Fruit fly (Drosophila melanogaster): Measurements from ENCODE around the gene CG4119.
A peak's percentile ranks its signal among the peaks of the same experiment; 100 is the strongest.

CG4119 gene

DNA sequence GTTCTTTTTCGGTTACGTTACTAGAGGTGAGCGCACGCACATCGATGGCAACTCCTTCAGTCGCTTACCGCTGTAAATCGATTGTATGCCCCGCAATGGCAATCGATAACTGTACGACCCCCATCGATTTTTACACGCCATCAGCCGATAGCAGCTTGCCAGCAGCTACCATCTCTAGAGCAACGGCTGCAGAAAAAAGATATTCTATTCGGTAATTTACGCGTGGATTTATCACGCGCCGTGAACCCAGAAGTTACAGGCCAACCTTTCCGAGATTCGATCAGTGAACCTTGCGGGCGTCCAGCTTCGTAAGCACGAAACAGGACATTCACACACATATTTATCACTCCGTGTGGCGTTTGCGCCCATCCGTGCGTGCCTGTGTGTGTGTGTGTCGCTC lies at the start of gene CG4119, which contains the start of gene Sirt4 (continued):
- no peak for TF ChIP-seq CG11723 (GFP tag; optimal IDR thresholded peaks at IDR 0.05)
- TF ChIP-seq Doc3 (GFP tag; IDR thresholded peaks at IDR 0.05; ENCODE audit: partially characterized antibody), result peak; percentile 90
- no peak for TF ChIP-seq Lim3 (GFP tag; IDR thresholded peaks at IDR 0.05)
- TF ChIP-seq Lpt (GFP tag; optimal IDR thresholded peaks at IDR 0.05), result no peak
- no peak for TF ChIP-seq bigmax (GFP tag; optimal IDR thresholded peaks at IDR 0.05)
- TF ChIP-seq bsh (GFP tag; optimal IDR thresholded peaks at IDR 0.05), result no peak
- no peak for TF ChIP-seq CG3065 (GFP tag; optimal IDR thresholded peaks at IDR 0.05)
- no peak for TF ChIP-seq CG6175 (GFP tag; IDR thresholded peaks at IDR 0.05)
- TF ChIP-seq CG32767 (GFP tag; IDR thresholded peaks at IDR 0.05), result 0 out of 2 replicates have a peak, but pooled peaks have one; percentile 21
- TF ChIP-seq twi (tag; optimal IDR thresholded peaks at IDR 0.05), result peak; percentile 15
- peak; percentile 92 for TF ChIP-seq MESR4 (GFP tag; optimal IDR thresholded peaks at IDR 0.05)
- no peak for TF ChIP-seq crol (GFP tag; IDR thresholded peaks at IDR 0.05)
- peak; percentile 17 for TF ChIP-seq oc (tag; optimal IDR thresholded peaks at IDR 0.05)
- TF ChIP-seq wek (GFP tag; optimal IDR thresholded peaks at IDR 0.05), result no peak
- no peak for TF ChIP-seq pros (GFP tag; optimal IDR thresholded peaks at IDR 0.05)
- TF ChIP-seq Chrac-16 (GFP tag; optimal IDR thresholded peaks at IDR 0.05), result no peak
- TF ChIP-seq Sry-β (GFP tag; optimal IDR thresholded peaks at IDR 0.05), result peak; percentile 11
- TF ChIP-seq ci (GFP tag; IDR thresholded peaks at IDR 0.05), result no peak
- no peak for TF ChIP-seq CG31388 (GFP tag; optimal IDR thresholded peaks at IDR 0.05)
- TF ChIP-seq Blimp-1 (GFP tag; optimal IDR thresholded peaks at IDR 0.05), result no peak
- no peak for TF ChIP-seq da (GFP tag; optimal IDR thresholded peaks at IDR 0.05)
- no peak for TF ChIP-seq CG12299 (tag; optimal IDR thresholded peaks at IDR 0.05)
- TF ChIP-seq sd (tag; optimal IDR thresholded peaks at IDR 0.05), result peak; percentile 19
- no peak for TF ChIP-seq Hr39 (optimal IDR thresholded peaks at IDR 0.05)
- no peak for TF ChIP-seq fd3F (GFP tag; optimal IDR thresholded peaks at IDR 0.05)
- TF ChIP-seq wdn (GFP tag; IDR thresholded peaks at IDR 0.05), result no peak
- no peak for TF ChIP-seq salm (tag; optimal IDR thresholded peaks at IDR 0.05)
- TF ChIP-seq Sry-δ (GFP tag; optimal IDR thresholded peaks at IDR 0.05), result peak; percentile 99
- no peak for TF ChIP-seq CG15073 (GFP tag; optimal IDR thresholded peaks at IDR 0.05)
- peak; percentile 18 for TF ChIP-seq Jarid2 (GFP tag; optimal IDR thresholded peaks at IDR 0.05)
- no peak for TF ChIP-seq Sox100B (GFP tag; optimal IDR thresholded peaks at IDR 0.05)
- TF ChIP-seq CG6854 (GFP tag; optimal IDR thresholded peaks at IDR 0.05), result no peak
- TF ChIP-seq CG30431 (GFP tag; optimal IDR thresholded peaks at IDR 0.05), result no peak
- peak; percentile 45 for TF ChIP-seq B-H2 (GFP tag; optimal IDR thresholded peaks at IDR 0.05)
- TF ChIP-seq Bteb2 (GFP tag; optimal IDR thresholded peaks at IDR 0.05), result no peak
- TF ChIP-seq CG17328 (GFP tag; IDR thresholded peaks at IDR 0.05), result no peak
- no peak for TF ChIP-seq ATbp (GFP tag; optimal IDR thresholded peaks at IDR 0.05)
- no peak for TF ChIP-seq CG14667 (GFP tag; IDR thresholded peaks at IDR 0.05)
- TF ChIP-seq pho (GFP tag; optimal IDR thresholded peaks at IDR 0.05), result no peak
- no peak for TF ChIP-seq dati (GFP tag; IDR thresholded peaks at IDR 0.05)
- TF ChIP-seq CG8765 (GFP tag; IDR thresholded peaks at IDR 0.05), result no peak
- no peak for TF ChIP-seq CG15601 (tag; optimal IDR thresholded peaks at IDR 0.05)
- no peak for TF ChIP-seq danr (GFP tag; IDR thresholded peaks at IDR 0.05)
- peak; percentile 99 for TF ChIP-seq Bgb (GFP tag; IDR thresholded peaks at IDR 0.05; ENCODE audit: partially characterized antibody)
- no peak for TF ChIP-seq CG18619 (GFP tag; optimal IDR thresholded peaks at IDR 0.05)
- TF ChIP-seq CG9876 (GFP tag; optimal IDR thresholded peaks at IDR 0.05), result no peak
- TF ChIP-seq gsb (GFP tag; IDR thresholded peaks at IDR 0.05), result no peak
- TF ChIP-seq CG2875 (GFP tag; optimal IDR thresholded peaks at IDR 0.05), result no peak
- TF ChIP-seq unpg (GFP tag; optimal IDR thresholded peaks at IDR 0.05), result no peak
- no peak for TF ChIP-seq CG10431 (GFP tag; optimal IDR thresholded peaks at IDR 0.05)
- no peak for TF ChIP-seq p53 (GFP tag; optimal IDR thresholded peaks at IDR 0.05)
- no peak for TF ChIP-seq Fer2 (tag; optimal IDR thresholded peaks at IDR 0.05)

Data from whole organism, embryonic.